Worm (Caenorhabditis elegans) whole organism, mixed stage, embryonic: ENCODE results near the gene warf-1.
A peak's percentile ranks its signal among the peaks of the same experiment; 100 is the strongest.

Source experiments
- M03D4.4 ChIP-seq: sonication (generic microtip); optimal IDR thresholded peaks from 2 replicates; lab custom pipeline; 2017; ENCODE audit warnings: mild to moderate bottlenecking, missing genetic modification characterization, missing compliant biosample characterization
- bed-3 ChIP-seq: fragments of 200-800 bp; sonication (Bioruptor generic); optimal IDR thresholded peaks from 3 replicates; lab custom pipeline; 2018; ENCODE audit warnings: mild to moderate bottlenecking, missing genetic modification characterization, moderate library complexity, missing compliant biosample characterization
- blmp-1 ChIP-seq: fragments of 150-350 bp; optimal IDR thresholded peaks from 2 replicates; lab custom pipeline; 2014; ENCODE audit warnings: missing biosample characterization, missing genetic modification characterization
- ceh-39 ChIP-seq: fragments of 150-350 bp; optimal IDR thresholded peaks from 2 replicates; lab custom pipeline; 2014; ENCODE audit warnings: missing biosample characterization, missing genetic modification characterization
- ces-1 ChIP-seq: fragments of 150-350 bp; optimal IDR thresholded peaks from 2 replicates; lab custom pipeline; 2014; ENCODE audit warnings: missing biosample characterization, missing genetic modification reagents, missing genetic modification characterization
- elt-1 ChIP-seq: sonication (generic microtip); optimal IDR thresholded peaks from 2 replicates; lab custom pipeline; 2017; ENCODE audit warnings: missing genetic modification characterization, mild to moderate bottlenecking, missing compliant biosample characterization, antibody characterized with exemption, moderate library complexity, borderline replicate concordance; ENCODE audit not compliant: insufficient read depth
- elt-3 ChIP-seq: fragments of 150-350 bp; optimal IDR thresholded peaks from 2 replicates; lab custom pipeline; 2014; ENCODE audit warnings: missing biosample characterization, missing genetic modification characterization
- flh-1 ChIP-seq: fragments of 200-800 bp; sonication (Bioruptor generic); optimal IDR thresholded peaks from 2 replicates; lab custom pipeline; 2018; ENCODE audit warnings: mild to moderate bottlenecking, missing genetic modification characterization, moderate library complexity, missing compliant biosample characterization
- ham-2 ChIP-seq: fragments of 200-800 bp; sonication (Bioruptor generic); optimal IDR thresholded peaks from 2 replicates; lab custom pipeline; 2018; ENCODE audit warnings: mild to moderate bottlenecking, missing genetic modification characterization, missing compliant biosample characterization
- lin-13 ChIP-seq: fragments of 150-350 bp; optimal IDR thresholded peaks from 2 replicates; lab custom pipeline; 2014; ENCODE audit warnings: missing biosample characterization, missing genetic modification characterization
- lin-32 ChIP-seq: fragments of 200-800 bp; sonication (Bioruptor generic); optimal IDR thresholded peaks from 2 replicates; lab custom pipeline; 2018; ENCODE audit warnings: mild to moderate bottlenecking, missing genetic modification characterization, missing compliant biosample characterization
- lsy-2 ChIP-seq: fragments of 150-350 bp; optimal IDR thresholded peaks from 2 replicates; lab custom pipeline; 2014; ENCODE audit warnings: missing biosample characterization, missing genetic modification characterization
- mab-5 ChIP-seq: fragments of 150-350 bp; optimal IDR thresholded peaks from 2 replicates; lab custom pipeline; 2014; ENCODE audit warnings: missing biosample characterization, missing genetic modification characterization
- mep-1 ChIP-seq: fragments of 150-350 bp; optimal IDR thresholded peaks from 2 replicates; lab custom pipeline; 2017; ENCODE audit warnings: missing biosample characterization, missing genetic modification reagents, missing genetic modification characterization, inconsistent platforms
- mls-2 ChIP-seq: sonication (generic microtip); optimal IDR thresholded peaks from 2 replicates; lab custom pipeline; 2016; ENCODE audit warnings: mild to moderate bottlenecking, missing genetic modification characterization, moderate library complexity, missing compliant biosample characterization
- nhr-12 ChIP-seq: fragments of 150-350 bp; optimal IDR thresholded peaks from 2 replicates; lab custom pipeline; 2014; ENCODE audit warnings: missing biosample characterization, missing genetic modification characterization
- nhr-2 ChIP-seq: fragments of 150-350 bp; optimal IDR thresholded peaks from 2 replicates; lab custom pipeline; 2014; ENCODE audit warnings: missing biosample characterization, missing genetic modification characterization
- nhr-237 ChIP-seq: fragments of 150-350 bp; optimal IDR thresholded peaks from 2 replicates; lab custom pipeline; 2014; ENCODE audit warnings: missing biosample characterization, missing genetic modification characterization
- nhr-28 ChIP-seq: fragments of 150-350 bp; optimal IDR thresholded peaks from 2 replicates; lab custom pipeline; 2014; ENCODE audit warnings: missing biosample characterization, missing genetic modification characterization
- nhr-76 ChIP-seq: sonication (generic microtip); optimal IDR thresholded peaks from 2 replicates; lab custom pipeline; 2017; ENCODE audit warnings: missing biosample characterization, missing genetic modification characterization
- pha-4 ChIP-seq: fragments of 150-350 bp; optimal IDR thresholded peaks from 2 replicates; lab custom pipeline; 2018; ENCODE audit warnings: missing biosample characterization, missing genetic modification reagents, missing genetic modification characterization
- sem-2 ChIP-seq: fragments of 200-800 bp; sonication (Bioruptor generic); optimal IDR thresholded peaks from 2 replicates; lab custom pipeline; 2018; ENCODE audit warnings: mild to moderate bottlenecking, missing genetic modification characterization, missing compliant biosample characterization
- sptf-1 ChIP-seq: sonication (generic microtip); optimal IDR thresholded peaks from 2 replicates; lab custom pipeline; 2017; ENCODE audit warnings: mild to moderate bottlenecking, missing genetic modification characterization, moderate library complexity, missing compliant biosample characterization
- tbx-8 ChIP-seq: fragments of 200-800 bp; sonication (Bioruptor generic); optimal IDR thresholded peaks from 2 replicates; lab custom pipeline; 2018; ENCODE audit warnings: mild to moderate bottlenecking, missing genetic modification characterization, moderate library complexity, missing compliant biosample characterization
- unc-62 ChIP-seq: fragments of 150-350 bp; optimal IDR thresholded peaks from 2 replicates; lab custom pipeline; 2014; ENCODE audit warnings: missing biosample characterization, missing genetic modification reagents, missing genetic modification characterization
- zip-8 ChIP-seq: fragments of 150-350 bp; optimal IDR thresholded peaks from 2 replicates; lab custom pipeline; 2014; ENCODE audit warnings: missing biosample characterization, missing genetic modification characterization

Gene warf-1

DNA sequence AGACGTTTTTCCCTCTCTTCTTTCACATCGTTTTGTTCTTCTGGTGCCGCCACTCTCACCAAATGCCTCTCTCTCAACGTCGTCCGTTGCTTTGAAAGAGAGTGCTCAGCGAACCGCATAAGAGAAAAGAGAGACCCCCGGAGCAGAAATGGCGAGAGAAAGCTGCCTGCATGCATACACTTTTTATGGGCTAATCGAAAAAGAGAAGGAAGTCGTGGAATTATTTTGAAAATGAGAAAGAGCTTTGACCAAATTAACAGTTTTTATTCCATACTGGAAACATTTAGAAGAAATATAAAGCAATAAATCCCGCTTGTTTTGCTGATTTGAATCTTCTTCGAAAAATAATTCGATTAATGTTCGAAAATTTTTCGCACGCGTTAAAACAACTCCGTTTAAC is 14.1 kb upstream of the warf-1 start:
- no peak for TF ChIP-seq mls-2 (tag; lab: Kevin White, UChicago)
- TF ChIP-seq nhr-28, result no peak
- peak; percentile 51 for TF ChIP-seq ces-1 (GFP tag; lab: Kevin White, UChicago)

DNA sequence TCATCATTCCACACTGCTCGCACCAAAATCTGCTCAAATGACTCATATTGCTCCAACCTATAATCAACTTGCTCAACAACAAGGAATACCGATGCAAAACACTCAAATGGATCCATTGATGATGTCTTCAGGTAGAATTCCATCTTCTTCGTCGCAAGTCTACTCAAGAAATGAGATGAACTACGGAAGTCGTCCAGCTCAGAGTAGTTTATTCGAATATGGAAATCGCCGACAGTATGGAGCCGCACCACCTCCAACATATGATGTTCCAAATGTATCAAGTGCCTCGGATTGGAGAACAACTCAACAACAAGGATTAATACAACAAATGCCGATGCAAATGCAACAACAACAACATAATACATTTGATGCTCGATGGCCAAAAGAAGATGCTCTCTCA is 11.5 kb upstream of the warf-1 start:
- no peak for TF ChIP-seq ham-2 (GFP tag; lab: Kevin White, UChicago)
- TF ChIP-seq blmp-1 (tag; lab: Kevin White, UChicago), result no peak
- TF ChIP-seq lin-32, result no peak
- TF ChIP-seq nhr-237 (tag; lab: Kevin White, UChicago), result no peak
- TF ChIP-seq flh-1, result no peak
- no peak for TF ChIP-seq elt-1
- TF ChIP-seq sptf-1, result no peak
- no peak for TF ChIP-seq mls-2 (tag; lab: Kevin White, UChicago)
- no peak for TF ChIP-seq nhr-76 (tag; lab: Kevin White, UChicago)
- TF ChIP-seq M03D4.4 (tag; lab: Kevin White, UChicago), result no peak
- no peak for TF ChIP-seq nhr-2 (tag; lab: Kevin White, UChicago)
- TF ChIP-seq ceh-39 (tag; lab: Kevin White, UChicago), result no peak
- TF ChIP-seq mep-1 (tag; lab: Kevin White, UChicago), result no peak
- TF ChIP-seq, all 35 proteins: peak for 0

DNA sequence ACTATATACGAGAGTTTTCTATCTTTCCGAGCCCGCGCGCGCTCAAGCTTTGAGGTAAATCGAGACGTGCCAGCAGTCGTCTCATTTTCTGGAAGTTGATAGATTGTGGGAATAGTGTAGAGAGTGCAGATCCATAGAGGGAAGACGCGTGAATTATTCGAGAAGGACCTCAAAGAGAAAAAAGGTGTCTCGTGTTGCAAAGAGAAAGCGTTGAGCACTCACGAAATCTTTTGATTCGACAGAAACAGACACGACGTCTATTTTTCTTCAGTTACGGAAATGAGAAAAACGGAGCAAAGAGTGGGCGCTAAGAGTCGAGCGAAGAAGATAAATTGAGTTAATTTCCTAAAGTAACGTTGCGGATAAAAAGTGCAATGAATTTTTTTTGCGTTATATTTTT is 10.7 kb upstream of the warf-1 start:
- no peak for TF ChIP-seq nhr-28
- peak; percentile 8 for TF ChIP-seq ces-1 (GFP tag; lab: Kevin White, UChicago)

DNA sequence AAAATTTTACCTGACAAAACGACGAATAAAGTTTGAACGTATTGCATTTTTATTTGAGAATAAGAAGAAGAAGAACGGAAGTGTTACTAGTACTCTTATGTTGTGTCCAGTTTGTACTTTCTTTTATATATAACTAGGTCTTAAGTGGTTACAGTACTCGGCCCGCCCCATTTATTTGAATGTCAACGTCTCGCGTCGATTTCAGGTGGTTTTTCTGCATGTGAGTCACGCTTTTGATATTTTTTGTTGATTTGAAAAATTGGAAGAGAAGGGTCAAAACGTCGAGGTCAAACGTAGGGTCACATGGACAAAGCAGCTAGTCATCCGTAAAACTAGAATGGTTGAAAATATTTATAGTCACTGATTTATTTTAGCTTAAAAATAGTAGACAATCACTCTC is 5.6 kb upstream of the warf-1 start, which contains the start of gene F45E4.5:
TSS of gene F45E4.5 (minus strand) at position 101 of the 400 bp plus-strand sequence.
- TF ChIP-seq unc-62 (GFP tag; lab: Kevin White, UChicago), result no peak
- TF ChIP-seq sptf-1, result no peak
- no peak for TF ChIP-seq nhr-2 (tag; lab: Kevin White, UChicago)

DNA sequence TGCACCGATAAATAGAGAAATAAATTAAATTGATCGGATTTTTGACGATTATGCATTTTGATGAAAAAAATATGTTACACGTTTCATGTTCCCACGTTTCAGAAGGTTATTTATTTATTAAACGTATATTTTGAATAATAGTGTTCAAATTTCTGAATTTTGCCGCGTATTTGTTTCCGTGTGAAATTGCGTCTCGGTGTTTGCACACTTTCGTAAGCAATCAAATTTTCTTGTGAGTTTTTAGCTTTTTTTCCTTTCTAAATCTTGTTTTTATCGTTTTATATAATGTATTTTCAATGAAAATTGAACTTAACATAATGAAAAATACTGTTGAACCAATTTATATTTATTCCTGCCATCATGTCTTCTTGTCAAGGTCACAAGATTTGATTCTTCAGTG is 2.1 kb upstream of the warf-1 start, which contains the start of gene F45E4.6:
TSS of gene F45E4.6 (minus strand) at position 14 of the 400 bp plus-strand sequence.
- TF ChIP-seq nhr-2 (tag; lab: Kevin White, UChicago) (no peak), tbx-8 (no peak), mls-2 (tag; lab: Kevin White, UChicago) (peak; percentile 28), ces-1 (GFP tag; lab: Kevin White, UChicago) (peak; percentile 89), pha-4 (tag; lab: Kevin White, UChicago) (no peak)

- TF ChIP-seq lin-32 (peak; percentile 24), ceh-39 (tag; lab: Kevin White, UChicago) (no peak), zip-8 (no peak)
Measured at ce11 chrIV:7633020-7633419, 1.6 kb upstream of the warf-1 start, which contains the start of gene plp-1. Gene plp-1, plus strand, starts transcription at chrIV:7633360.

ce11 chrIV:7641758-7642157 is 7.2 kb downstream of the warf-1 start, which contains the start of gene nep-16:
Gene nep-16, minus strand, starts transcription at chrIV:7641858.
- TF ChIP-seq lin-32 (no peak), nhr-12 (tag; lab: Kevin White, UChicago) (no peak), nhr-2 (tag; lab: Kevin White, UChicago) (no peak), blmp-1 (tag; lab: Kevin White, UChicago) (no peak), ceh-39 (tag; lab: Kevin White, UChicago) (no peak), lin-13 (tag; lab: Kevin White, UChicago) (no peak), pha-4 (tag; lab: Kevin White, UChicago) (no peak), sem-2 (no peak), tbx-8 (no peak), nhr-76 (tag; lab: Kevin White, UChicago) (no peak), ces-1 (GFP tag; lab: Kevin White, UChicago) (no peak)

- TF ChIP-seq ham-2 (GFP tag; lab: Kevin White, UChicago) (no peak), lin-13 (tag; lab: Kevin White, UChicago) (no peak), sem-2 (no peak), mab-5 (tag; lab: Kevin White, UChicago) (no peak), elt-3 (no peak), unc-62 (GFP tag; lab: Kevin White, UChicago) (no peak), ces-1 (GFP tag; lab: Kevin White, UChicago) (no peak), bed-3 (GFP tag; lab: Kevin White, UChicago) (no peak), blmp-1 (tag; lab: Kevin White, UChicago) (no peak), ceh-39 (tag; lab: Kevin White, UChicago) (no peak), elt-1 (no peak), tbx-8 (no peak), nhr-12 (tag; lab: Kevin White, UChicago) (no peak), lsy-2 (no peak)
Measured at ce11 chrIV:7642971-7643370, 8.4 kb downstream of the warf-1 start, which contains the start of gene nlp-20. Gene nlp-20, minus strand, starts transcription at chrIV:7643071.
